Worm (Caenorhabditis elegans) whole organism, L4/young adult: ENCODE results near the gene hsp-12.3.

Experiments
- W03F9.2 ChIP-seq: fragments of 150-350 bp; optimal IDR thresholded peaks from 2 replicates; lab custom pipeline; 2014; ENCODE audit warnings: missing biosample characterization, missing genetic modification characterization
- dao-5 ChIP-seq: sonication (generic microtip); optimal IDR thresholded peaks from 2 replicates; lab custom pipeline; 2016; ENCODE audit warnings: missing genotype, missing genetic modification characterization, moderate library complexity, missing compliant biosample characterization
- him-1 ChIP-seq: sonication (generic microtip); optimal IDR thresholded peaks from 2 replicates; lab custom pipeline; 2016; ENCODE audit warnings: missing genotype, missing genetic modification reagents, missing genetic modification characterization, missing compliant biosample characterization

hsp-12.3 gene

ce11 chrIV:9445407-9445806 lies at the start of gene hsp-12.3:
Gene hsp-12.3, minus strand, starts transcription at chrIV:9445507.
- TF ChIP-seq dao-5 (tag; lab: Kevin White, UChicago) (no peak), W03F9.2 (tag; lab: Kevin White, UChicago) (no peak), him-1 (tag; lab: Kevin White, UChicago) (no peak)

ce11 chrIV:9490320-9490719 lies 45.0 kb upstream of the hsp-12.3 start, which contains the start of gene sru-6:
Gene sru-6, plus strand, starts transcription at chrIV:9490620.
- no peak for TF ChIP-seq W03F9.2 (tag; lab: Kevin White, UChicago)
- no peak for TF ChIP-seq dao-5 (tag; lab: Kevin White, UChicago)
- TF ChIP-seq him-1 (tag; lab: Kevin White, UChicago), result no peak

ce11 chrIV:9488315-9488714 lies 43.0 kb upstream of the hsp-12.3 start, which contains the start of gene sru-1:
Gene sru-1, plus strand, starts transcription at chrIV:9488615.
- TF ChIP-seq W03F9.2 (tag; lab: Kevin White, UChicago) (no peak), dao-5 (tag; lab: Kevin White, UChicago) (no peak), him-1 (tag; lab: Kevin White, UChicago) (no peak)

- no peak for TF ChIP-seq him-1 (tag; lab: Kevin White, UChicago)
- no peak for TF ChIP-seq dao-5 (tag; lab: Kevin White, UChicago)
- TF ChIP-seq W03F9.2 (tag; lab: Kevin White, UChicago), result no peak
These were observed 41.5 kb upstream of the hsp-12.3 start for ce11 chrIV:9486779-9487178.

ce11 chrIV:9485972-9486371 lies 40.7 kb upstream of the hsp-12.3 start, which contains the start of gene sru-2:
Gene sru-2, plus strand, starts transcription at chrIV:9486272.
- TF ChIP-seq W03F9.2 (tag; lab: Kevin White, UChicago) (no peak), him-1 (tag; lab: Kevin White, UChicago) (no peak), dao-5 (tag; lab: Kevin White, UChicago) (no peak)

- no peak for TF ChIP-seq dao-5 (tag; lab: Kevin White, UChicago)
- no peak for TF ChIP-seq him-1 (tag; lab: Kevin White, UChicago)
- no peak for TF ChIP-seq W03F9.2 (tag; lab: Kevin White, UChicago)
These were observed 39.7 kb upstream of the hsp-12.3 start, which contains the start of gene gadr-2 for ce11 chrIV:9485040-9485439. Gene gadr-2, minus strand, starts transcription at chrIV:9485140.

- no peak for TF ChIP-seq him-1 (tag; lab: Kevin White, UChicago)
- TF ChIP-seq dao-5 (tag; lab: Kevin White, UChicago), result no peak
- TF ChIP-seq W03F9.2 (tag; lab: Kevin White, UChicago), result no peak
These were observed 35.6 kb upstream of the hsp-12.3 start, which contains the start of gene cng-3 for ce11 chrIV:9480936-9481335. Gene cng-3, minus strand, starts transcription at chrIV:9481037.

- TF ChIP-seq him-1 (tag; lab: Kevin White, UChicago) (peak; percentile 36), W03F9.2 (tag; lab: Kevin White, UChicago) (no peak), dao-5 (tag; lab: Kevin White, UChicago) (peak; percentile 88)
These were observed 32.0 kb upstream of the hsp-12.3 start, which contains the start of gene wrt-3 for ce11 chrIV:9477135-9477928. Gene wrt-3, minus strand, starts transcription at chrIV:9477456.

- no peak for TF ChIP-seq him-1 (tag; lab: Kevin White, UChicago)
- TF ChIP-seq W03F9.2 (tag; lab: Kevin White, UChicago), result no peak
- TF ChIP-seq dao-5 (tag; lab: Kevin White, UChicago), result no peak
These were observed 24.0 kb upstream of the hsp-12.3 start for ce11 chrIV:9469293-9469692.

- no peak for TF ChIP-seq him-1 (tag; lab: Kevin White, UChicago)
- TF ChIP-seq dao-5 (tag; lab: Kevin White, UChicago), result no peak
- no peak for TF ChIP-seq W03F9.2 (tag; lab: Kevin White, UChicago)
These were observed 22.1 kb upstream of the hsp-12.3 start, which contains the start of gene F38E11.6 for ce11 chrIV:9467418-9467817. Gene F38E11.6, minus strand, starts transcription at chrIV:9467518.

ce11 chrIV:9464345-9464783 lies 19.1 kb upstream of the hsp-12.3 start:
- TF ChIP-seq W03F9.2 (tag; lab: Kevin White, UChicago), result no peak
- TF ChIP-seq him-1 (tag; lab: Kevin White, UChicago), result no peak
- TF ChIP-seq dao-5 (tag; lab: Kevin White, UChicago), result no peak

ce11 chrIV:9459224-9459781 lies 14.0 kb upstream of the hsp-12.3 start, which contains the start of gene copb-2:
Gene copb-2, plus strand, starts transcription at chrIV:9459731.
- no peak for TF ChIP-seq him-1 (tag; lab: Kevin White, UChicago)
- TF ChIP-seq W03F9.2 (tag; lab: Kevin White, UChicago), result no peak
- TF ChIP-seq dao-5 (tag; lab: Kevin White, UChicago), result no peak

- TF ChIP-seq him-1 (tag; lab: Kevin White, UChicago) (no peak), dao-5 (tag; lab: Kevin White, UChicago) (no peak), W03F9.2 (tag; lab: Kevin White, UChicago) (no peak)
These were observed 12.1 kb upstream of the hsp-12.3 start, which contains the start of gene cutl-17 for ce11 chrIV:9457400-9457799. Gene cutl-17, minus strand, starts transcription at chrIV:9457500.
